Worm (Caenorhabditis elegans): ENCODE results near the gene srh-266.

Gene srh-266

DNA sequence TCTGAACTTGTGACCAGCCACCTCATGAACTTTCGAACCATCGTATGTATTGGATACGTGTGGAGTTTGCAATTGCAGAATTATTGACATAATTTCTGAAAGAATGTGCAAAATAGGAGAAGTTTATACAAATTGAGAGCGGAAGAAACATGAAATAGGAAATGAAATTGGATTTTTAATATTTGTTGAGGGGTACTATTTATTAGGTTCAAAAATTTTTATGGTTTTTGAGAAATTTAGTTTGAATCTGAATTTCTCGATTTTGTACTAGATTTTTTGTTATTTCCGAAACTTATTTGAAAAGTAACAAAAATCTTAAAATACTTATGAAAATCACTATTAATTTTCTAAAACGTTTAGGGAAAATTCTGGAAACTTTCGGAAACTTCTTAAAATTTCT is 36.1 kb upstream of the srh-266 start, which contains the start of gene F48G7.9:
Gene F48G7.9, minus strand, starts transcription at position 101 of the 400 bp plus-strand sequence.
- TF ChIP-seq C34F6.9 (tag; optimal IDR thresholded peaks at IDR 0.05) (no peak), ztf-4 (tag; optimal IDR thresholded peaks at IDR 0.05) (no peak), ZK546.5 (tag; optimal IDR thresholded peaks at IDR 0.05) (no peak), nhr-25 (tag; optimal IDR thresholded peaks at IDR 0.05) (no peak), sma-3 (GFP tag; optimal IDR thresholded peaks at IDR 0.05) (no peak), nhr-23 (tag; optimal IDR thresholded peaks at IDR 0.05) (no peak), lsy-2 (tag; optimal IDR thresholded peaks at IDR 0.05) (no peak), gmeb-1 (tag; optimal IDR thresholded peaks at IDR 0.05) (no peak), mab-5 (tag; optimal IDR thresholded peaks at IDR 0.05) (no peak), nhr-10 (tag; optimal IDR thresholded peaks at IDR 0.05) (no peak), snpc-4 (tag; optimal IDR thresholded peaks at IDR 0.05) (no peak), alr-1 (tag; optimal IDR thresholded peaks at IDR 0.05) (no peak), elt-3 (tag; optimal IDR thresholded peaks at IDR 0.05) (no peak), zag-1 (tag; optimal IDR thresholded peaks at IDR 0.05) (no peak), nhr-6 (tag; optimal IDR thresholded peaks at IDR 0.05) (no peak), elt-1 (tag; optimal IDR thresholded peaks at IDR 0.05) (no peak), crh-2 (tag; optimal IDR thresholded peaks at IDR 0.05) (no peak)

DNA sequence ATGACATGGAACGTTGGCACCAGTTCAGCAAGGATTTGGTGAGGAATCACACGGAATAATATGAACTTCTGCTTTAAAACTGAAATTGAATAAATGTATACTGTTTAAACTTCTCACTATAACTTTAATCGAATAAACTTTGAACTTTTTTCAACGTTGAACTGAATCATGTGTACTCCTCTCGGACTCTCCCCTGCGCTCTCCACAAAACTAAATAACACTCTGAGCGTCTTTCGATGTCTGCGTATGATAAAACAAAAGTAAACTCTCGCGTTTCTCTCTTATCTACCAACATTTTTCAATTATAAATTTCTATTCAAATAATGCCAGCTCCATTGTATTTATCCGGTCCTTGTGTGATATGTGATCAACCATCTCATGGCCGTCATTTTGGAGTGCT is 32.8 kb upstream of the srh-266 start:
- no peak for TF ChIP-seq lin-13 (GFP tag; optimal IDR thresholded peaks at IDR 0.05)
- no peak for TF ChIP-seq peb-1 (tag; optimal IDR thresholded peaks at IDR 0.05)
- TF ChIP-seq ama-1 (optimal IDR thresholded peaks at IDR 0.05) = no peak
- no peak for TF ChIP-seq lin-39 (tag; optimal IDR thresholded peaks at IDR 0.05)
- peak; percentile 15 for TF ChIP-seq nhr-129 (tag; optimal IDR thresholded peaks at IDR 0.05)
- no peak for TF ChIP-seq egl-27 (tag; optimal IDR thresholded peaks at IDR 0.05)
- TF ChIP-seq sma-9 (GFP tag; optimal IDR thresholded peaks at IDR 0.05) = peak; percentile 24
- TF ChIP-seq sma-9 (tag; optimal IDR thresholded peaks at IDR 0.05) = no peak
- no peak for TF ChIP-seq ztf-1 (GFP tag; conservative IDR thresholded peaks at IDR 0.05)
- TF ChIP-seq C34F6.9 (tag; optimal IDR thresholded peaks at IDR 0.05) = peak; percentile 13
- TF ChIP-seq crh-2 (tag; optimal IDR thresholded peaks at IDR 0.05) = no peak
- TF ChIP-seq unc-39 (tag; optimal IDR thresholded peaks at IDR 0.05) = no peak
- no peak for TF ChIP-seq R02D3.7 (tag; optimal IDR thresholded peaks at IDR 0.05)
- TF ChIP-seq nhr-77 (tag; optimal IDR thresholded peaks at IDR 0.05) = no peak
- TF ChIP-seq zag-1 (tag; optimal IDR thresholded peaks at IDR 0.05) = no peak
- TF ChIP-seq unc-55 (GFP tag; optimal IDR thresholded peaks at IDR 0.05) = peak; percentile 48

DNA sequence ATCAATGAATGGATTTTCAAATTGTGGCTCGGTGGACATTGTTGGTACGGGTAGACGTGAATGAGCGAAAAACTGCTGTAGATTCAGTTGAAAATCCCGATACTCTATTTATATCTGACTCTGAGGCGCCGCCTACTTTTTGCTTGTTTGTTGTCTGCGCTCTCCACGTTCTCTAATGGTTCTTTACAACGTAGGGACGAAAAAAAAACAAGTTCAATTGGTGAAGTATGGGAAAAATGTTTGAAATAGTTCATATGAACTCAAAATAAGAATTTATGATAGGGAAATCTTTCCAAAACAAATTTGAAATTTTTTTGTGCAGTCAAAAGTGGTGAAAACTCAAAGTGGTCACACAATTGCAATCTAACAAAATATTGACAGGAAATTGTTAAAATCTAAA is 29.7 kb upstream of the srh-266 start, which contains the start of gene F48G7.10:
Gene F48G7.10, minus strand, starts transcription at position 101 of the 400 bp plus-strand sequence.
- TF ChIP-seq elt-3 (tag; optimal IDR thresholded peaks at IDR 0.05) (no peak), sma-9 (GFP tag; optimal IDR thresholded peaks at IDR 0.05) (no peak), sma-9 (tag; optimal IDR thresholded peaks at IDR 0.05) (no peak)

DNA sequence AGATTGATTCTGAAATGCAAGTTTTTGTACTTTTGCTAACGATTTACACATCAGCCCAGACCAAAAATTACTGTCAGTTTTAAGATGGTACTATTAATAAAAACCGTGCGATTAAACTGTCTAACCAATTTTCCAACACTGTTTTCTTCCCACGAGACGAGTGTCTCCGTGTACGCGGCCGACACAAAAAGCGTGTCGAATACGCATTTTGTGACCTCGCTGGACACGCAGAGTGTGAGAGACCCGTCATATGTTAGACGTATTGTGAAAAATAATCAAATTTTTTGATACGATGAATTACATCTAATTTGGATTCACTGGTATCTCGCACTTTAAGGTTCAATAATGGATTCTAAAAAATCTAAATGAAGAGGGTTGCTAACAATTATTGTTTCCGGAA is 29.0 kb upstream of the srh-266 start:
- TF ChIP-seq unc-55 (GFP tag; optimal IDR thresholded peaks at IDR 0.05) (no peak), unc-62 (GFP tag; optimal IDR thresholded peaks at IDR 0.05) (no peak), sem-4 (tag; optimal IDR thresholded peaks at IDR 0.05) (no peak), F13H6.1 (tag; optimal IDR thresholded peaks at IDR 0.05) (no peak), mbf-1 (tag; optimal IDR thresholded peaks at IDR 0.05) (no peak), fos-1 (tag; optimal IDR thresholded peaks at IDR 0.05) (peak; percentile 44), gmeb-1 (tag; optimal IDR thresholded peaks at IDR 0.05) (peak; percentile 31), sma-9 (GFP tag; optimal IDR thresholded peaks at IDR 0.05) (peak; percentile 9), sma-9 (tag; optimal IDR thresholded peaks at IDR 0.05) (no peak), C34F6.9 (tag; optimal IDR thresholded peaks at IDR 0.05) (peak; percentile 4), nhr-25 (tag; optimal IDR thresholded peaks at IDR 0.05) (peak; percentile 25), crh-2 (tag; optimal IDR thresholded peaks at IDR 0.05) (peak; percentile 47), nhr-129 (tag; optimal IDR thresholded peaks at IDR 0.05) (peak; percentile 21), snpc-4 (tag; optimal IDR thresholded peaks at IDR 0.05) (peak; percentile 74), aly-2 (tag; optimal IDR thresholded peaks at IDR 0.05) (no peak)

DNA sequence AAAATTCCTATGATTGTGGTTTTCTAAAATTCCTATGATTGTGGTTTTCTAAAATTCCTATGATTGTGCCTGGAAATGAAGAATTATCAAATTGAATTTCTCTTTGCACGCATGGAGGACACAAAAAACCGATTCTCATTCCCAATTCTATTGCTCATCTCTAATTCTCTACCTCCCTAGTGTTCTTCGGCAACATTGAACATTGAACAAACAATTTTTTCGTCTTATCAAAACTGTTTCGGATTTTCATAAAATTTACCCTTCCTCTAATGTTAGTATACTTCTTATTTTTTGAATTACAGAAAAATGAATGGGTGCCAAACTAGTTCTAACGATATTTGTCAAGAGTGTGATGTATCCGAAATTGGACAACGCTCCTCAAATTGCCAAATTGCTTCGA is 28.3 kb upstream of the srh-266 start, which contains the start of gene pals-31:
Gene pals-31, plus strand, starts transcription at position 301 of the 400 bp plus-strand sequence.
- no peak for TF ChIP-seq ZK546.5 (tag; optimal IDR thresholded peaks at IDR 0.05)
- TF ChIP-seq unc-39 (tag; optimal IDR thresholded peaks at IDR 0.05) = no peak

Measured in whole organism, L2 larva.